Worm (Caenorhabditis elegans) whole organism, L1 larva: ENCODE measurements around the gene F53A9.7.
A peak's percentile ranks its signal among the peaks of the same experiment; 100 is the strongest.

Experiments used
- C34B4.2 ChIP-seq: sonication (generic microtip); optimal IDR thresholded peaks from 2 replicates; lab custom pipeline; 2017; ENCODE audit warnings: mild to moderate bottlenecking, missing genetic modification characterization, missing compliant biosample characterization
- F16B12.6 ChIP-seq: fragments of 150-350 bp; optimal IDR thresholded peaks from 2 replicates; lab custom pipeline; 2014; ENCODE audit warnings: missing biosample characterization, missing genetic modification characterization
- Y116A8C.19 ChIP-seq: sonication (generic microtip); optimal IDR thresholded peaks from 2 replicates; lab custom pipeline; 2016; ENCODE audit warnings: missing compliant biosample characterization, missing genetic modification characterization, borderline replicate concordance
- blmp-1 ChIP-seq: fragments of 150-350 bp; optimal IDR thresholded peaks from 2 replicates; lab custom pipeline; 2014; ENCODE audit warnings: missing biosample characterization, missing genetic modification characterization
- ceh-8 ChIP-seq: fragments of 200-800 bp; sonication (Bioruptor generic); optimal IDR thresholded peaks from 2 replicates; lab custom pipeline; 2018; ENCODE audit warnings: mild to moderate bottlenecking, missing genetic modification characterization, moderate library complexity, missing compliant biosample characterization
- ceh-88 ChIP-seq: fragments of 200-800 bp; sonication (Bioruptor generic); IDR thresholded peaks from 2 replicates; pipeline ENCODE4 v1.3.6; 2022; ENCODE audit warnings: missing genetic modification characterization, missing compliant biosample characterization
- dsc-1 ChIP-seq: sonication (generic microtip); optimal IDR thresholded peaks from 2 replicates; lab custom pipeline; 2016; ENCODE audit warnings: mild to moderate bottlenecking, missing genetic modification characterization, missing compliant biosample characterization
- elt-2 ChIP-seq: sonication (generic microtip); optimal IDR thresholded peaks from 2 replicates; lab custom pipeline; 2016; ENCODE audit warnings: missing genetic modification characterization, mild to moderate bottlenecking, inconsistent platforms, missing compliant biosample characterization, missing genetic modification reagents
- elt-3 ChIP-seq, 6 experiments: fragments of 150-350 bp in 1 of 6; sonication (generic microtip); optimal IDR thresholded peaks; 2 replicates each; lab custom pipeline; 2017 to 2018; ENCODE audit warnings: missing biosample characterization in 6 of 6, missing genetic modification characterization in 6 of 6, inconsistent platforms in 1 of 6
- fkh-10 ChIP-seq: sonication (generic microtip); optimal IDR thresholded peaks from 2 replicates; lab custom pipeline; 2017; ENCODE audit warnings: missing biosample characterization, missing genetic modification reagents, missing genetic modification characterization
- fkh-4 ChIP-seq: sonication (generic microtip); optimal IDR thresholded peaks from 2 replicates; lab custom pipeline; 2016; ENCODE audit warnings: missing compliant biosample characterization, missing genetic modification characterization, borderline replicate concordance
- fkh-8 ChIP-seq: sonication (generic microtip); optimal IDR thresholded peaks from 2 replicates; lab custom pipeline; 2016; ENCODE audit warnings: mild to moderate bottlenecking, missing genetic modification characterization, missing compliant biosample characterization
- fos-1 ChIP-seq: fragments of 150-350 bp; optimal IDR thresholded peaks from 2 replicates; lab custom pipeline; 2014; ENCODE audit warnings: missing biosample characterization, missing genetic modification characterization
- grh-1 ChIP-seq: fragments of 200-800 bp; sonication (Bioruptor generic); IDR thresholded peaks from 2 replicates; pipeline ENCODE4 v1.3.6; 2022; ENCODE audit warnings: missing genetic modification reagents, missing genetic modification characterization, missing compliant biosample characterization
- hlh-4 ChIP-seq: sonication (generic microtip); optimal IDR thresholded peaks from 2 replicates; lab custom pipeline; 2016; ENCODE audit warnings: mild to moderate bottlenecking, missing genetic modification characterization, missing compliant biosample characterization
- irx-1 ChIP-seq: sonication (generic microtip); optimal IDR thresholded peaks from 2 replicates; lab custom pipeline; 2016; ENCODE audit warnings: missing genetic modification characterization, missing compliant biosample characterization
- isw-1 ChIP-seq: fragments of 200-800 bp; sonication (Bioruptor generic); IDR thresholded peaks from 2 replicates; pipeline ENCODE4 v1.3.6; 2022; ENCODE audit warnings: missing genetic modification characterization, missing compliant biosample characterization
- lin-14 ChIP-seq: fragments of 200-800 bp; sonication (Bioruptor generic); optimal IDR thresholded peaks from 2 replicates; lab custom pipeline; 2018; ENCODE audit warnings: mild to moderate bottlenecking, missing genetic modification characterization, moderate library complexity, missing compliant biosample characterization
- lin-15B ChIP-seq: fragments of 150-350 bp; sonication (generic microtip); optimal IDR thresholded peaks from 3 replicates; lab custom pipeline; 2014; ENCODE audit warnings: missing biosample characterization, missing genetic modification characterization
- lin-35 ChIP-seq, 2 experiments: fragments of 150-350 bp; optimal IDR thresholded peaks; 2 replicates each; lab custom pipeline; 2014; ENCODE audit warnings: missing biosample characterization in 2 of 2, missing genetic modification characterization in 2 of 2, missing genetic modification reagents in 2 of 2
- lir-3 ChIP-seq: sonication (generic microtip); optimal IDR thresholded peaks from 2 replicates; lab custom pipeline; 2016; ENCODE audit warnings: mild to moderate bottlenecking, missing genetic modification characterization, moderate library complexity, missing compliant biosample characterization; ENCODE audit not compliant: poor library complexity
- lsy-2 ChIP-seq, 2 experiments: fragments of 150-350 bp; optimal IDR thresholded peaks; 2 replicates each; lab custom pipeline; 2014; ENCODE audit warnings: missing biosample characterization in 2 of 2, missing genetic modification characterization in 2 of 2
- mef-2 ChIP-seq: fragments of 150-350 bp; optimal IDR thresholded peaks from 2 replicates; lab custom pipeline; 2014; ENCODE audit warnings: missing biosample characterization, missing genetic modification characterization
- nhr-11 ChIP-seq: fragments of 150-350 bp; optimal IDR thresholded peaks from 2 replicates; lab custom pipeline; 2014; ENCODE audit warnings: missing biosample characterization, missing genetic modification characterization
- nhr-19 ChIP-seq: fragments of 200-800 bp; sonication (Bioruptor generic); conservative IDR thresholded peaks from 2 replicates; pipeline ENCODE4 v1.3.6; 2022; ENCODE audit warnings: missing genetic modification characterization, missing compliant biosample characterization
- nhr-20 ChIP-seq: sonication (generic microtip); optimal IDR thresholded peaks from 2 replicates; lab custom pipeline; 2016; ENCODE audit warnings: mild to moderate bottlenecking, missing genetic modification characterization, missing compliant biosample characterization
- nhr-47 ChIP-seq: sonication (generic microtip); optimal IDR thresholded peaks from 2 replicates; lab custom pipeline; 2016; ENCODE audit warnings: mild to moderate bottlenecking, missing genetic modification characterization, moderate library complexity, missing compliant biosample characterization
- nhr-71 ChIP-seq: sonication (generic microtip); optimal IDR thresholded peaks from 2 replicates; lab custom pipeline; 2016; ENCODE audit warnings: mild to moderate bottlenecking, missing genetic modification characterization, moderate library complexity, missing compliant biosample characterization
- nhr-84 ChIP-seq: sonication (generic microtip); optimal IDR thresholded peaks from 2 replicates; lab custom pipeline; 2017; ENCODE audit warnings: missing biosample characterization, missing genetic modification characterization
- nhr-85 ChIP-seq: sonication (generic microtip); peaks from one replicate; lab custom pipeline; 2016; ENCODE audit warnings: missing genetic modification characterization, inconsistent platforms, missing compliant biosample characterization
- nhr-90 ChIP-seq: sonication (generic microtip); optimal IDR thresholded peaks from 2 replicates; lab custom pipeline; 2016; ENCODE audit warnings: mild to moderate bottlenecking, missing genetic modification characterization, missing compliant biosample characterization; ENCODE audit not compliant: poor library complexity
- pax-3 ChIP-seq: fragments of 200-800 bp; sonication (Bioruptor generic); optimal IDR thresholded peaks from 2 replicates; lab custom pipeline; 2018; ENCODE audit warnings: mild to moderate bottlenecking, missing genetic modification characterization, moderate library complexity, missing compliant biosample characterization
- pqm-1 ChIP-seq: sonication (generic microtip); optimal IDR thresholded peaks from 3 replicates; lab custom pipeline; 2017; ENCODE audit warnings: missing biosample characterization, missing genetic modification characterization
- snu-23 ChIP-seq: sonication (generic microtip); optimal IDR thresholded peaks from 2 replicates; lab custom pipeline; 2016; ENCODE audit warnings: missing genetic modification characterization, missing compliant biosample characterization
- unc-30 ChIP-seq: sonication (generic microtip); optimal IDR thresholded peaks from 2 replicates; lab custom pipeline; 2017; ENCODE audit warnings: missing biosample characterization, missing genetic modification characterization
- unc-62 ChIP-seq: fragments of 150-350 bp; optimal IDR thresholded peaks from 2 replicates; lab custom pipeline; 2014; ENCODE audit warnings: missing biosample characterization, missing genetic modification reagents, missing genetic modification characterization

F53A9.7 gene

DNA sequence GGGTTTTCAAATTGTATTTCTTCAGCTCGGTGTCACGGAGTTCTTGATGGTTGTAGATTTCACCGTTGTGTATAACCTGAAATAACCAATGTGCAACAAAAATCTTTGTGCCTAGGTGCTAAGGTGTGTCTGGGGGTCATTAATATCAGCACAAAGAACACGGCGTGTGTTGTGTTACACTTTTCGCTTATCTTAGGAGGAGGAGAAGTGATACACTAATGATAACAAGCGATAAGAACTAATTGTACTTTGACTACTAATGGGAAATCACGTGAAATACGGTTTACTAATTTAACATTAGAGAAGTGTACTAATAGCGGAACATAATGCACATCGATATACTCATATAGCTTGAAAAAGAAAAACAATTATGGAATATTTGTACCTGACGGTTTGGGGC, 33.5 kb upstream of the F53A9.7 start:
- TF ChIP-seq nhr-19 (GFP tag; lab: Robert Waterston, UW) = peak; percentile 63
- TF ChIP-seq C34B4.2 (tag; lab: Kevin White, UChicago) = no peak
- TF ChIP-seq nhr-20 (tag; lab: Kevin White, UChicago) = peak; percentile 63
- TF ChIP-seq grh-1 (GFP tag; lab: Robert Waterston, UW) = 0 out of 2 replicates have a peak, but pooled peaks have one; percentile 5
- peak; percentile 91 for TF ChIP-seq elt-2 (tag; lab: Kevin White, UChicago)
- TF ChIP-seq elt-3 (tag; optimal IDR thresholded peaks at IDR 0.05; lab: Kevin White, UChicago) = peak; percentile 59 to 97 (median 92)
- no peak for TF ChIP-seq isw-1 (GFP tag; lab: Robert Waterston, UW)
- peak; percentile 7 for TF ChIP-seq pqm-1 (tag; lab: Kevin White, UChicago)
- TF ChIP-seq lin-35 (GFP tag; optimal IDR thresholded peaks at IDR 0.05; lab: Kevin White, UChicago) = peak in 1 of 2 experiments; percentile 67
- TF ChIP-seq nhr-90 (tag; lab: Kevin White, UChicago) = peak; percentile 42
- no peak for TF ChIP-seq unc-62 (GFP tag; lab: Kevin White, UChicago)
- peak; percentile 53 for TF ChIP-seq nhr-71 (tag; lab: Kevin White, UChicago)
- peak; percentile 59 for TF ChIP-seq blmp-1
- TF ChIP-seq lir-3 (tag; lab: Kevin White, UChicago) = no peak
- peak; percentile 27 for TF ChIP-seq lin-14 (GFP tag; lab: Kevin White, UChicago)
- peak; percentile 15 for TF ChIP-seq snu-23 (GFP tag; lab: Kevin White, UChicago)

DNA sequence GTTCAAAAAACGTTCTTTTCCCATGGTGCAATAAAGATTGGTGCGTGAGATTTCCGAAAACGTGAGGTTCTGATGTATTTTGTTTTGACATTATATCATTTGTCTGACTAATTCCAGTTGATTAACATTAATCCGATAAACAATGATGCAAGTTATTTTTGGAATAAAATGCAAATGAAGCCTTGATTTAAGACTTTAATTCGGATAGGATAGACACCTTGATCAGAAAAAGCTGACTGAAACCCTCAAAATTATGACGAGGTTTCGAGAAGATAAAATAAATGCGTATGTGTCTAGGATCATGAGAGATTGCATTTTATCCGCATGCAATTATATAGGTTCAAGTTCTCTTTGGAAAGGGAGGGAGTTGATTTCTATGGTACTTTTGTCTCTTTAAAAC, 28.8 kb upstream of the F53A9.7 start:
- no peak for TF ChIP-seq irx-1 (tag; lab: Kevin White, UChicago)
- no peak for TF ChIP-seq nhr-85 (tag; lab: Kevin White, UChicago)
- peak; percentile 91 for TF ChIP-seq dsc-1 (tag; lab: Kevin White, UChicago)
- TF ChIP-seq isw-1 (GFP tag; lab: Robert Waterston, UW) = no peak
- TF ChIP-seq pax-3 (tag; lab: Kevin White, UChicago) = peak; percentile 2
- no peak for TF ChIP-seq unc-30 (tag; lab: Kevin White, UChicago)
- no peak for TF ChIP-seq fos-1 (tag; lab: Kevin White, UChicago)
- no peak for TF ChIP-seq fkh-4 (tag; lab: Kevin White, UChicago)
- peak; percentile 44 for TF ChIP-seq fkh-8

DNA sequence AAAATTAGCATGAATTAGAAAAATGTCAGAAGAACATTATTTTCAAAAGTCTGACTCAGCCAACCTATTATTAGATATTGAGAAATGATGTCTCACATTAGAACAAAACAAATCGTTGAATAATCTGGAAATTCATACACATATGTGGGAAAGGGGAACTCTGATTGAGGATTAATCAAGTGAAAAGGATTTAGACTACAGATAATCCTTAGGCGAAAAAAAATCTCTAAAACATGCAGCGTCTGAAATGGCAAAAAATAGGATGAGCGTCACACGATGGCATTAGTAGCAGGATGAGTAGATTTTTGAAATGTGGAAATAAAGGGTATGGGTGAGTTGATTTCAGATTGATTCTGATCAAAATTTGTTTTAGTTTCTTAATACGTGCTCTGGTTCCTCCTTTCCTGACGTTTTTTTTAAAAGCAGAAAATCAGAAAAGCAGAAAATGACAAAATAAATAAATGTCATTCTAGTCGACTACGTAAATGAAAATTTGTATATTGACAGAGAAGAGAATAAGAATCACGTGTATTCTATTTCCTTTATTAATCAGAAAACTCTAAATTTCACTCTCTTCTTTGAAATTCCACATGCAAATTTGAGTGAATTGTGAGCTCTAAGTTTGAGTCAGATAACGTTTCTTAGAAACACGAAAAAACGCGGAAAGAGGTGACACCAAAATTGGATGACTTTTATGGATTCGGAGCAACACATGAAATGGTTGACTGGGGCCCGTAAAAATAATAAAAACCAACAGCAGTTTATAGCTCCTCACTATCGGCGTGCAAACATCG, 27.7 kb upstream of the F53A9.7 start:
- TF ChIP-seq fkh-8 (peak; percentile 74), ceh-88 (GFP tag; lab: Robert Waterston, UW) (no peak), nhr-90 (tag; lab: Kevin White, UChicago) (no peak), nhr-11 (tag; lab: Kevin White, UChicago) (no peak), nhr-20 (tag; lab: Kevin White, UChicago) (peak; percentile 20), fkh-4 (tag; lab: Kevin White, UChicago) (no peak), mef-2 (tag; lab: Kevin White, UChicago) (no peak), isw-1 (GFP tag; lab: Robert Waterston, UW) (no peak), lsy-2 (tag; optimal IDR thresholded peaks at IDR 0.05; lab: Kevin White, UChicago) (no peak), hlh-4 (tag; lab: Kevin White, UChicago) (no peak), dsc-1 (tag; lab: Kevin White, UChicago) (peak; percentile 91), nhr-84 (no peak), lin-15B (tag; lab: Kevin White, UChicago) (no peak), pax-3 (tag; lab: Kevin White, UChicago) (peak; percentile 12), ceh-8 (GFP tag; lab: Kevin White, UChicago) (peak; percentile 54), Y116A8C.19 (no peak), F16B12.6 (tag; lab: Kevin White, UChicago) (no peak), fkh-10 (GFP tag; lab: Kevin White, UChicago) (peak; percentile 18), nhr-47 (peak; percentile 44), nhr-71 (tag; lab: Kevin White, UChicago) (peak; percentile 66)
